Worm (Caenorhabditis elegans) whole organism, L3 larva: Measurements from ENCODE around the gene E04F6.9.

ENCODE experiments used
- R02D3.7 ChIP-seq: fragments of 150-350 bp; optimal IDR thresholded peaks from 2 replicates; lab custom pipeline; 2014; ENCODE audit warnings: missing biosample characterization, missing genetic modification characterization
- aly-2 ChIP-seq: fragments of 150-350 bp; optimal IDR thresholded peaks from 2 replicates; lab custom pipeline; 2014; ENCODE audit warnings: missing biosample characterization, missing genetic modification characterization
- ceh-28 ChIP-seq: fragments of 150-350 bp; optimal IDR thresholded peaks from 2 replicates; lab custom pipeline; 2014; ENCODE audit warnings: missing biosample characterization, missing genetic modification reagents, missing genetic modification characterization
- ceh-82 ChIP-seq: fragments of 150-350 bp; optimal IDR thresholded peaks from 2 replicates; lab custom pipeline; 2014; ENCODE audit warnings: missing biosample characterization, missing genetic modification characterization
- ceh-9 ChIP-seq: sonication (generic microtip); optimal IDR thresholded peaks from 2 replicates; lab custom pipeline; 2018; ENCODE audit warnings: missing biosample characterization, missing genetic modification characterization
- daf-12 ChIP-seq: fragments of 150-350 bp; optimal IDR thresholded peaks from 2 replicates; lab custom pipeline; 2014; ENCODE audit warnings: missing biosample characterization, missing genetic modification reagents, missing genetic modification characterization
- egl-27 ChIP-seq: sonication (generic microtip); optimal IDR thresholded peaks from 4 replicates; lab custom pipeline; 2017; ENCODE audit warnings: missing biosample characterization, missing genetic modification reagents, missing genetic modification characterization
- egl-5 ChIP-seq: fragments of 150-350 bp; optimal IDR thresholded peaks from 2 replicates; lab custom pipeline; 2017; ENCODE audit warnings: missing biosample characterization, missing genetic modification reagents, missing genetic modification characterization, inconsistent platforms
- elt-2 ChIP-seq: sonication (generic microtip); optimal IDR thresholded peaks from 2 replicates; lab custom pipeline; 2016; ENCODE audit warnings: missing genetic modification reagents, mild to moderate bottlenecking, missing genetic modification characterization, missing compliant biosample characterization
- elt-3 ChIP-seq, 3 experiments: fragments of 150-350 bp in 1 of 3; sonication (generic microtip) in 2 of 3; optimal IDR thresholded peaks; 2 replicates in 2 of 3; 4 replicates in 1 of 3; lab custom pipeline; 2014 to 2017; ENCODE audit warnings: missing biosample characterization in 3 of 3, missing genetic modification characterization in 3 of 3
- eor-1 ChIP-seq, 2 experiments: fragments of 150-350 bp; optimal IDR thresholded peaks; 2 replicates each; lab custom pipeline; 2014 to 2018; ENCODE audit warnings: missing biosample characterization in 2 of 2, missing genetic modification characterization in 2 of 2
- fkh-10 ChIP-seq: sonication (generic microtip); optimal IDR thresholded peaks from 2 replicates; lab custom pipeline; 2017; ENCODE audit warnings: missing biosample characterization, missing genetic modification reagents, missing genetic modification characterization
- fkh-2 ChIP-seq: fragments of 150-350 bp; optimal IDR thresholded peaks from 2 replicates; lab custom pipeline; 2014; ENCODE audit warnings: missing biosample characterization, missing genetic modification reagents, missing genetic modification characterization
- fos-1 ChIP-seq: fragments of 150-350 bp; optimal IDR thresholded peaks from 2 replicates; lab custom pipeline; 2014; ENCODE audit warnings: missing biosample characterization, missing genetic modification characterization
- hmg-11 ChIP-seq: sonication (generic microtip); optimal IDR thresholded peaks from 2 replicates; lab custom pipeline; 2016; ENCODE audit warnings: missing genetic modification characterization, missing compliant biosample characterization
- jun-1 ChIP-seq: fragments of 150-350 bp; optimal IDR thresholded peaks from 2 replicates; lab custom pipeline; 2014; ENCODE audit warnings: missing biosample characterization, missing genetic modification reagents, missing genetic modification characterization
- lin-15B ChIP-seq: fragments of 150-350 bp; optimal IDR thresholded peaks from 2 replicates; lab custom pipeline; 2014; ENCODE audit warnings: missing biosample characterization, missing genetic modification characterization
- lin-39 ChIP-seq: fragments of 150-350 bp; optimal IDR thresholded peaks from 2 replicates; lab custom pipeline; 2018; ENCODE audit warnings: missing biosample characterization, missing genetic modification reagents, missing genetic modification characterization
- lsy-12 ChIP-seq: sonication (generic microtip); optimal IDR thresholded peaks from 2 replicates; lab custom pipeline; 2016; ENCODE audit warnings: mild to moderate bottlenecking, missing genetic modification characterization, missing compliant biosample characterization
- mdl-1 ChIP-seq: fragments of 150-350 bp; optimal IDR thresholded peaks from 2 replicates; lab custom pipeline; 2014; ENCODE audit warnings: missing biosample characterization, missing genetic modification characterization
- mml-1 ChIP-seq: fragments of 150-350 bp; sonication (generic microtip); optimal IDR thresholded peaks from 3 replicates; lab custom pipeline; 2014; ENCODE audit warnings: missing biosample characterization, missing genetic modification characterization
- nfya-1 ChIP-seq: sonication (generic microtip); optimal IDR thresholded peaks from 2 replicates; lab custom pipeline; 2017; ENCODE audit warnings: missing genetic modification characterization, mild to moderate bottlenecking, missing compliant biosample characterization, antibody characterized with exemption, moderate library complexity; ENCODE audit not compliant: insufficient read depth
- nhr-12 ChIP-seq: fragments of 150-350 bp; optimal IDR thresholded peaks from 2 replicates; lab custom pipeline; 2014; ENCODE audit warnings: missing biosample characterization, missing genetic modification characterization
- nhr-23 ChIP-seq: fragments of 150-350 bp; optimal IDR thresholded peaks from 2 replicates; lab custom pipeline; 2014; ENCODE audit warnings: missing biosample characterization, missing genetic modification reagents, missing genetic modification characterization
- nhr-237 ChIP-seq: fragments of 150-350 bp; optimal IDR thresholded peaks from 2 replicates; lab custom pipeline; 2014; ENCODE audit warnings: missing biosample characterization, missing genetic modification characterization
- nhr-25 ChIP-seq: sonication (generic microtip); optimal IDR thresholded peaks from 2 replicates; lab custom pipeline; 2017; ENCODE audit warnings: missing biosample characterization, missing genetic modification characterization
- nhr-28 ChIP-seq: fragments of 150-350 bp; optimal IDR thresholded peaks from 2 replicates; lab custom pipeline; 2014; ENCODE audit warnings: missing biosample characterization, missing genetic modification characterization
- nhr-43 ChIP-seq: sonication (generic microtip); optimal IDR thresholded peaks from 2 replicates; lab custom pipeline; 2016; ENCODE audit warnings: mild to moderate bottlenecking, missing genetic modification characterization, missing compliant biosample characterization; ENCODE audit not compliant: poor library complexity, severe bottlenecking
- nhr-67 ChIP-seq: fragments of 150-350 bp; optimal IDR thresholded peaks from 2 replicates; lab custom pipeline; 2014; ENCODE audit warnings: missing biosample characterization, missing genetic modification characterization
- nhr-76 ChIP-seq: fragments of 150-350 bp; sonication (generic microtip); optimal IDR thresholded peaks from 5 replicates; lab custom pipeline; 2014; ENCODE audit warnings: missing biosample characterization, missing genetic modification characterization
- pha-4 ChIP-seq: fragments of 150-350 bp; optimal IDR thresholded peaks from 2 replicates; lab custom pipeline; 2014; ENCODE audit warnings: missing biosample characterization, missing genetic modification reagents, missing genetic modification characterization
- pqm-1 ChIP-seq: fragments of 150-350 bp; optimal IDR thresholded peaks from 2 replicates; lab custom pipeline; 2017; ENCODE audit warnings: missing biosample characterization, missing genetic modification characterization, inconsistent platforms
- snpc-4 ChIP-seq: fragments of 150-350 bp; optimal IDR thresholded peaks from 2 replicates; lab custom pipeline; 2014; ENCODE audit warnings: missing biosample characterization, missing genetic modification characterization
- tbx-2 ChIP-seq: sonication (generic microtip); optimal IDR thresholded peaks from 2 replicates; lab custom pipeline; 2016; ENCODE audit warnings: mild to moderate bottlenecking, missing genetic modification characterization, missing compliant biosample characterization
- unc-39 ChIP-seq: sonication (generic microtip); optimal IDR thresholded peaks from 4 replicates; lab custom pipeline; 2017; ENCODE audit warnings: missing biosample characterization, missing genetic modification characterization
- unc-62 ChIP-seq: fragments of 150-350 bp; sonication (generic microtip); optimal IDR thresholded peaks from 4 replicates; lab custom pipeline; 2014; ENCODE audit warnings: missing biosample characterization, missing genetic modification reagents, missing genetic modification characterization
- zag-1 ChIP-seq: fragments of 150-350 bp; optimal IDR thresholded peaks from 2 replicates; lab custom pipeline; 2014; ENCODE audit warnings: missing biosample characterization, missing genetic modification characterization
- ztf-11 ChIP-seq: fragments of 150-350 bp; optimal IDR thresholded peaks from 2 replicates; lab custom pipeline; 2014; ENCODE audit warnings: missing biosample characterization, missing genetic modification characterization
- ztf-4 ChIP-seq: fragments of 150-350 bp; optimal IDR thresholded peaks from 2 replicates; lab custom pipeline; 2014; ENCODE audit warnings: missing biosample characterization, missing genetic modification characterization

Gene E04F6.9

DNA sequence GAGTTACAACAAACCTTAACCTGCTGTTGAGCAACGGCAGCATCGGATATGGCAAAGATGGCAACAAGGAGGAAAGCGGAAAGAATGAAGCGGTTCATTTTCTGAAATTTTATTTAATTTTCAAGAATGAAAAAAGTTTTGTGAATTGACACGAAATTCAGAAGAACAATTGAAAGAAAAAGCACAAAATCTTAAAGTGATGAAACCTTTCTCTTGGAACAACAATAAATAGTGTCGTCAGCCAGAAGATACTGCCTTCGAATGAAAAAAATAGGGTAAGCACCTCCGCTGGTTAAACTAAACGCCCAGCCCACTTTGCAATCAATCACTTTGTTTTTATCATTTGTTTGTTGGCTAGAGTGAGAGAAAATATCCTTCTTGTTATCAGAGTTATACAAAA lies at the start of gene E04F6.9:
E04F6.9 (minus strand) TSS at position 101 of the 400 bp plus-strand sequence.
- TF ChIP-seq lin-39 (tag; lab: Kevin White, UChicago) (peak; percentile 1), nhr-237 (tag; lab: Kevin White, UChicago) (no peak)

DNA sequence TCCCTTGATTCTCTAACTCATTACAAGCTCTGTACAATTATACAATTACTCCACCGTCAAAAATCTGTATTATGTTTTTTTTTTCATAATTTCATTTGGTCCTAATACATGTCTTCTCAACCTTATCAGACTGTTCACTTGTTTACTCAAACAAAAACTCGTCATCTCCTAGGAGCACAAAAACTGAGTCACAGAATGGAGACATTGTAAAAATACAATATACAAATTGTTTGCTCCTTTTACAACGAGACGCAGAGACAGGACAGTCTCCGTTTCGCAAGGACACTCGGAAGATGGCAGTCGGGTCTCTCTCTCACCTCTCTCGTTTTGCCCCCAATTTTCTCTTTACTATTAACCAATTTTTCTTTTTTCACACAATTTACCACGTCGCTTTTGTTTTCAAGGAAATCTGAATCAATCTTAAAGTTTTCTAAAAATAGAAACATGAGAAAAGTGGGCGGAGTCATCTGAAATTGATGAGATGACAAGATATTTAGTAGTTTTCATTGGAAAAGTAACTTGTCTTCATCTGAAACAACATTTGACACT lies 43.7 kb upstream of the E04F6.9 start, which contains the start of gene F32A5.8:
F32A5.8 (plus strand) TSS at position 499 of the 549 bp plus-strand sequence.
- no peak for TF ChIP-seq nhr-23 (tag; lab: Kevin White, UChicago)
- no peak for TF ChIP-seq lin-39 (tag; lab: Kevin White, UChicago)
- TF ChIP-seq pha-4 (tag; lab: Kevin White, UChicago) = peak; percentile 92
- no peak for TF ChIP-seq nhr-28 (tag; lab: Kevin White, UChicago)
- no peak for TF ChIP-seq ceh-9 (tag; lab: Kevin White, UChicago)
- TF ChIP-seq eor-1 (tag; optimal IDR thresholded peaks at IDR 0.05; lab: Kevin White, UChicago) = no peak
- no peak for TF ChIP-seq daf-12 (tag; lab: Kevin White, UChicago)
- no peak for TF ChIP-seq fkh-10 (GFP tag; lab: Kevin White, UChicago)
- TF ChIP-seq pqm-1 = peak; percentile 62
- TF ChIP-seq nhr-12 (tag; lab: Kevin White, UChicago) = no peak
- no peak for TF ChIP-seq aly-2 (tag; lab: Kevin White, UChicago)
- TF ChIP-seq ztf-11 (tag; lab: Kevin White, UChicago) = no peak
- TF ChIP-seq fkh-2 (tag; lab: Kevin White, UChicago) = no peak
- no peak for TF ChIP-seq ztf-4 (tag; lab: Kevin White, UChicago)
- TF ChIP-seq lsy-12 (tag; lab: Kevin White, UChicago) = no peak
- no peak for TF ChIP-seq snpc-4
- TF ChIP-seq nhr-43 (tag; lab: Kevin White, UChicago) = no peak
- no peak for TF ChIP-seq mdl-1 (tag; lab: Kevin White, UChicago)
- no peak for TF ChIP-seq nfya-1 (tag; lab: Kevin White, UChicago)
- TF ChIP-seq ceh-28 = no peak
- peak; percentile 32 for TF ChIP-seq nhr-25
- TF ChIP-seq jun-1 (tag; lab: Kevin White, UChicago) = peak; percentile 33
- no peak for TF ChIP-seq unc-62
- no peak for TF ChIP-seq ceh-82
- peak; percentile 67 for TF ChIP-seq elt-2
- TF ChIP-seq zag-1 = no peak
- no peak for TF ChIP-seq egl-27 (tag; lab: Kevin White, UChicago)
- no peak for TF ChIP-seq mml-1 (tag; lab: Kevin White, UChicago)
- peak; percentile 67 for TF ChIP-seq fos-1 (tag; lab: Kevin White, UChicago)

DNA sequence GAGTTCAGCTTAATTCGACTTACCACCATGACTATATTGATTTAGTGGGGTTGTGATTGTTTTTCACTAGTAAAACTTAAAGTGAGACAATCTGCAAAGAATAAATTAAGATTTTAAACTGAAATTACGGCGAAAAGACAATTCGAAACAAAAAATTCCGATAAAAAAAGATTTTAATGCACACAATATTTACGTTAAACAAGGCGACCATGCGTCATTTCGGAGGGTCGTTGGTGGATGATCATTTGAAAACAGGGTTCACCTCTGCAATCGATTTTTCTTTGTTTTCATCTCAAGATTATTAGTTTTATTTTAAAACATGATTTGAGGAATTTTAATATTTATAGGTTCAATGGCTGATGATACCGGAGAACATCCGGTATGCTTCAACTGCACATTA lies 41.1 kb upstream of the E04F6.9 start, which contains the start of gene lsm-4:
lsm-4 (minus strand) TSS at position 91 of the 400 bp plus-strand sequence.
- TF ChIP-seq pha-4 (tag; lab: Kevin White, UChicago) (peak; percentile 29), lin-15B (tag; lab: Kevin White, UChicago) (no peak)

DNA sequence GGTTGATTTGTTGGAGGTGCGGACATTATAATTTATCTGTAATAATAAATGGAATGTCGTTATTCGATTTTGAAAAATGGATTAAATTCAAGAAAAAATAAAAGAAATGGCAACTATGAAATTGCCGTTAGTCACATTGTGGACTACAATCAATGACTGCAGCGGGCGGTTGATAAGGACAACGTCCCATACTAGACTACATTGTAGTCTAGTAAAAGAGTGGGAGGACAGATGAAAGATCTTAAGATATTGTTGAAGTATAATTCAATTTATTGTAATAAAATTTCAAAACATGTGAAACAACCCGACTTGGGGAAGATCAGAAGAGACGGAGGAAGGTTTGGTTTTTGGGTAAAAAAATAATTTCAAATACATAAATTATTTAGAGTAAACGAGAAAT lies 40.0 kb upstream of the E04F6.9 start, which contains the start of the genes prx-13 and ada-2:
prx-13 (minus strand) TSS at position 38 of the 400 bp plus-strand sequence.
ada-2 (plus strand) TSS at position 282 of the 400 bp plus-strand sequence.
- TF ChIP-seq tbx-2 (tag; lab: Kevin White, UChicago) (no peak), lsy-12 (tag; lab: Kevin White, UChicago) (no peak), nhr-67 (tag; lab: Kevin White, UChicago) (no peak), jun-1 (tag; lab: Kevin White, UChicago) (no peak), nhr-23 (tag; lab: Kevin White, UChicago) (no peak), egl-27 (tag; lab: Kevin White, UChicago) (no peak), egl-5 (tag; lab: Kevin White, UChicago) (no peak), nhr-43 (tag; lab: Kevin White, UChicago) (no peak), fkh-10 (GFP tag; lab: Kevin White, UChicago) (no peak), elt-2 (peak; percentile 69), nhr-237 (tag; lab: Kevin White, UChicago) (no peak), R02D3.7 (no peak), nhr-76 (tag; lab: Kevin White, UChicago) (no peak), hmg-11 (tag; lab: Kevin White, UChicago) (no peak), elt-3 (tag; optimal IDR thresholded peaks at IDR 0.05; lab: Kevin White, UChicago) (no peak), unc-39 (no peak), mdl-1 (tag; lab: Kevin White, UChicago) (no peak), fos-1 (tag; lab: Kevin White, UChicago) (no peak), pqm-1 (peak; percentile 60), nhr-25 (peak; percentile 38), daf-12 (tag; lab: Kevin White, UChicago) (no peak)
